Worm (Caenorhabditis elegans): ENCODE results near the gene str-74.

- TF ChIP-seq vab-15 (tag; optimal IDR thresholded peaks at IDR 0.05), result no peak
- TF ChIP-seq jun-1 (tag; optimal IDR thresholded peaks at IDR 0.05), result no peak
- no peak for TF ChIP-seq tbx-2 (tag; optimal IDR thresholded peaks at IDR 0.05)
- no peak for TF ChIP-seq egl-27 (tag; optimal IDR thresholded peaks at IDR 0.05)
- no peak for TF ChIP-seq fkh-8 (tag; optimal IDR thresholded peaks at IDR 0.05)
- no peak for TF ChIP-seq pqm-1 (tag; optimal IDR thresholded peaks at IDR 0.05)
- TF ChIP-seq skn-1 (tag; optimal IDR thresholded peaks at IDR 0.05), result no peak
Observed at ce11 chrX:10274470-10274869, 33.6 kb upstream of the str-74 start.
